Worm (Caenorhabditis elegans) whole organism, L3 larva: ENCODE data around the gene dcr-1.

Source experiments
- R02D3.7 ChIP-seq: fragments of 150-350 bp; optimal IDR thresholded peaks from 2 replicates; lab custom pipeline; 2014; ENCODE audit warnings: missing biosample characterization, missing genetic modification characterization
- ZK546.5 ChIP-seq: sonication (generic microtip); optimal IDR thresholded peaks from 2 replicates; lab custom pipeline; 2017; ENCODE audit warnings: missing biosample characterization, missing genetic modification characterization
- aly-2 ChIP-seq: fragments of 150-350 bp; optimal IDR thresholded peaks from 2 replicates; lab custom pipeline; 2014; ENCODE audit warnings: missing biosample characterization, missing genetic modification characterization
- ceh-16 ChIP-seq: sonication (generic microtip); optimal IDR thresholded peaks from 2 replicates; lab custom pipeline; 2017; ENCODE audit warnings: missing biosample characterization, missing genetic modification characterization
- ceh-9 ChIP-seq: sonication (generic microtip); optimal IDR thresholded peaks from 2 replicates; lab custom pipeline; 2018; ENCODE audit warnings: missing biosample characterization, missing genetic modification characterization
- daf-12 ChIP-seq: fragments of 150-350 bp; optimal IDR thresholded peaks from 2 replicates; lab custom pipeline; 2014; ENCODE audit warnings: missing biosample characterization, missing genetic modification reagents, missing genetic modification characterization
- egl-27 ChIP-seq: sonication (generic microtip); optimal IDR thresholded peaks from 4 replicates; lab custom pipeline; 2017; ENCODE audit warnings: missing biosample characterization, missing genetic modification reagents, missing genetic modification characterization
- egl-5 ChIP-seq: fragments of 150-350 bp; optimal IDR thresholded peaks from 2 replicates; lab custom pipeline; 2017; ENCODE audit warnings: missing biosample characterization, missing genetic modification reagents, missing genetic modification characterization, inconsistent platforms
- elt-1 ChIP-seq: fragments of 150-350 bp; optimal IDR thresholded peaks from 2 replicates; lab custom pipeline; 2014; ENCODE audit warnings: missing biosample characterization, missing genetic modification characterization
- elt-2 ChIP-seq: sonication (generic microtip); optimal IDR thresholded peaks from 2 replicates; lab custom pipeline; 2016; ENCODE audit warnings: missing genetic modification reagents, mild to moderate bottlenecking, missing genetic modification characterization, missing compliant biosample characterization
- elt-3 ChIP-seq, 3 experiments: fragments of 150-350 bp in 1 of 3; sonication (generic microtip) in 2 of 3; optimal IDR thresholded peaks; 2 replicates in 2 of 3; 4 replicates in 1 of 3; lab custom pipeline; 2014 to 2017; ENCODE audit warnings: missing biosample characterization in 3 of 3, missing genetic modification characterization in 3 of 3
- eor-1 ChIP-seq, 2 experiments: fragments of 150-350 bp; optimal IDR thresholded peaks; 2 replicates each; lab custom pipeline; 2014 to 2018; ENCODE audit warnings: missing biosample characterization in 2 of 2, missing genetic modification characterization in 2 of 2
- fkh-10 ChIP-seq: sonication (generic microtip); optimal IDR thresholded peaks from 2 replicates; lab custom pipeline; 2017; ENCODE audit warnings: missing biosample characterization, missing genetic modification reagents, missing genetic modification characterization
- fkh-2 ChIP-seq: fragments of 150-350 bp; optimal IDR thresholded peaks from 2 replicates; lab custom pipeline; 2014; ENCODE audit warnings: missing biosample characterization, missing genetic modification reagents, missing genetic modification characterization
- fos-1 ChIP-seq: fragments of 150-350 bp; optimal IDR thresholded peaks from 2 replicates; lab custom pipeline; 2014; ENCODE audit warnings: missing biosample characterization, missing genetic modification characterization
- hmg-11 ChIP-seq: sonication (generic microtip); optimal IDR thresholded peaks from 2 replicates; lab custom pipeline; 2016; ENCODE audit warnings: missing genetic modification characterization, missing compliant biosample characterization
- lin-39 ChIP-seq: fragments of 150-350 bp; optimal IDR thresholded peaks from 2 replicates; lab custom pipeline; 2018; ENCODE audit warnings: missing biosample characterization, missing genetic modification reagents, missing genetic modification characterization
- lsy-12 ChIP-seq: sonication (generic microtip); optimal IDR thresholded peaks from 2 replicates; lab custom pipeline; 2016; ENCODE audit warnings: mild to moderate bottlenecking, missing genetic modification characterization, missing compliant biosample characterization
- mdl-1 ChIP-seq: fragments of 150-350 bp; optimal IDR thresholded peaks from 2 replicates; lab custom pipeline; 2014; ENCODE audit warnings: missing biosample characterization, missing genetic modification characterization
- nfya-1 ChIP-seq: sonication (generic microtip); optimal IDR thresholded peaks from 2 replicates; lab custom pipeline; 2017; ENCODE audit warnings: missing genetic modification characterization, mild to moderate bottlenecking, missing compliant biosample characterization, antibody characterized with exemption, moderate library complexity; ENCODE audit not compliant: insufficient read depth
- nhr-23 ChIP-seq: fragments of 150-350 bp; optimal IDR thresholded peaks from 2 replicates; lab custom pipeline; 2014; ENCODE audit warnings: missing biosample characterization, missing genetic modification reagents, missing genetic modification characterization
- nhr-237 ChIP-seq: fragments of 150-350 bp; optimal IDR thresholded peaks from 2 replicates; lab custom pipeline; 2014; ENCODE audit warnings: missing biosample characterization, missing genetic modification characterization
- nhr-25 ChIP-seq: sonication (generic microtip); optimal IDR thresholded peaks from 2 replicates; lab custom pipeline; 2017; ENCODE audit warnings: missing biosample characterization, missing genetic modification characterization
- nhr-28 ChIP-seq: fragments of 150-350 bp; optimal IDR thresholded peaks from 2 replicates; lab custom pipeline; 2014; ENCODE audit warnings: missing biosample characterization, missing genetic modification characterization
- nhr-43 ChIP-seq: sonication (generic microtip); optimal IDR thresholded peaks from 2 replicates; lab custom pipeline; 2016; ENCODE audit warnings: mild to moderate bottlenecking, missing genetic modification characterization, missing compliant biosample characterization; ENCODE audit not compliant: poor library complexity, severe bottlenecking
- nhr-67 ChIP-seq: fragments of 150-350 bp; optimal IDR thresholded peaks from 2 replicates; lab custom pipeline; 2014; ENCODE audit warnings: missing biosample characterization, missing genetic modification characterization
- nhr-77 ChIP-seq: fragments of 150-350 bp; optimal IDR thresholded peaks from 2 replicates; lab custom pipeline; 2014; ENCODE audit warnings: missing biosample characterization, missing genetic modification characterization
- pqm-1 ChIP-seq: fragments of 150-350 bp; optimal IDR thresholded peaks from 2 replicates; lab custom pipeline; 2017; ENCODE audit warnings: missing biosample characterization, missing genetic modification characterization, inconsistent platforms
- sea-2 ChIP-seq: fragments of 150-350 bp; sonication (generic microtip); optimal IDR thresholded peaks from 4 replicates; lab custom pipeline; 2014; ENCODE audit warnings: missing biosample characterization, missing genetic modification reagents, missing genetic modification characterization
- skn-1 ChIP-seq: fragments of 150-350 bp; optimal IDR thresholded peaks from 2 replicates; lab custom pipeline; 2014; ENCODE audit warnings: missing biosample characterization, missing genetic modification characterization
- snpc-4 ChIP-seq: fragments of 150-350 bp; optimal IDR thresholded peaks from 2 replicates; lab custom pipeline; 2014; ENCODE audit warnings: missing biosample characterization, missing genetic modification characterization
- unc-39 ChIP-seq: sonication (generic microtip); optimal IDR thresholded peaks from 4 replicates; lab custom pipeline; 2017; ENCODE audit warnings: missing biosample characterization, missing genetic modification characterization

Gene dcr-1

DNA sequence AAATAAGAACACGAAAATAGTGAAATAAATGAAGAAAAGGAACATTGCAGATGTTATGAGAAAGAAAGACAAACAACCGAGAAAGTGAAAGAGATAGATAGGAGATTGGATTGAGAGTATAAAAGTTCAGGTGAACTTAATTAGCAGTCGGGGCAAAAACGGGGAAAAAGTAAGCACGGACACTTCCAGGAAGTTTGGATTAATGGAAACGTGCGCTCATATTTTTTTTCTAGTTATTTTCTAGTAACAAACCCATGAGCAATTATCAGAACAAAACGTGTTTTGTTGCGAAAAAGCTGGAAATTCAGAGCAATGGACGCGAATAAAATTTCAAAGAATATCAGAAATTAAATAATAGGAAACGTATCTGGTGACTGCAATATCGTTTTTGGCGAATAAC, 41.8 kb upstream of the dcr-1 start:
- TF ChIP-seq lin-39 (tag; lab: Kevin White, UChicago): no peak
- no peak for TF ChIP-seq fkh-2 (tag; lab: Kevin White, UChicago)
- no peak for TF ChIP-seq nhr-67

DNA sequence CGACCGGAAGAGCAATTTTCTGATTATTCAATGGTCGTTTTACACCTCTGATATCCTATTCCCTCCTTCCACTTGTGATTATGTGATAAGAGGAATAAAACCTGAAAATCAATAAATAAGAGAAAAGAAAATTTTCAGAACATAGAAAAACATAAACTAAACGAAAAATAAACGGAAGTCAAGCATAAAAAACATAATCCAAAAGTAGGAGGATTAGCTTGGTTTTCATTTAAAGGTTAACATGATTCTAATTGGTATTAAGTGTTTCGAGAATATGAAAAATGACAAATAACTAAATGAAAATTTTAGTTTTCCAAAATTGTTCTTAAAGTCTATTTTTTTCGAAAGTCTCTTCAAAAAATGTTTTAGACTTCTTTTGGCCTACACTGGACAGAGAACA, 41.1 kb upstream of the dcr-1 start, which contains the start of gene gei-8:
Gene gei-8 (minus strand): TSS at position 101 of the 400 bp plus-strand sequence.
- no peak for TF ChIP-seq nhr-237 (tag; lab: Kevin White, UChicago)
- no peak for TF ChIP-seq daf-12 (tag; lab: Kevin White, UChicago)
- no peak for TF ChIP-seq ceh-9 (tag; lab: Kevin White, UChicago)
- TF ChIP-seq pqm-1 (tag; lab: Kevin White, UChicago): no peak
- TF ChIP-seq hmg-11: no peak
- no peak for TF ChIP-seq R02D3.7 (tag; lab: Kevin White, UChicago)
- TF ChIP-seq sea-2 (GFP tag; lab: Kevin White, UChicago): no peak
- TF ChIP-seq fkh-10: no peak
- no peak for TF ChIP-seq snpc-4 (tag; lab: Kevin White, UChicago)
- TF ChIP-seq nhr-23 (tag; lab: Kevin White, UChicago): no peak
- no peak for TF ChIP-seq unc-39 (tag; lab: Kevin White, UChicago)
- TF ChIP-seq fkh-2 (tag; lab: Kevin White, UChicago): no peak
- no peak for TF ChIP-seq nhr-28 (tag; lab: Kevin White, UChicago)
- TF ChIP-seq egl-5 (tag; lab: Kevin White, UChicago): no peak
- no peak for TF ChIP-seq elt-2 (tag; lab: Kevin White, UChicago)
- TF ChIP-seq elt-1: no peak

DNA sequence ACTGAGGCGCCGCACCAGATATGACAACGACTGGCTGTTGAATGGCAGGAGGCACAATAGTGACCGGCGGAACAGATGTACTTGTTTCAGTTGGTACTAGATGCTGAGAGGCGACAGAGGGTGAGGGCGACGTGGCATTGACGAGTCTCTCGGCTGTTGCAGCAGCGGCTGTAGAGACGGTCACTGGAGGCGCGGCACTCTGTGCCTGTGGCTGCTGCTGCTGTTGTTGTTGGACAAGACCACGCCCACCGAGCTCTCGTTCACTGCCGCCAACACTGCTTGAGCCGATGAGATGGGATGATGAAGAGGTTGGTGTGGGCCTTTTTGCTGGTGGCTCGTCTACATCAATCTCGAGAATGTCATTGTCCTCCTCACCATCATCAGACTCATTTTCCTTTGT, 37.1 kb upstream of the dcr-1 start:
- no peak for TF ChIP-seq nhr-237 (tag; lab: Kevin White, UChicago)
- TF ChIP-seq hmg-11: no peak
- TF ChIP-seq nhr-25 (tag; lab: Kevin White, UChicago): no peak
- no peak for TF ChIP-seq ceh-9 (tag; lab: Kevin White, UChicago)
- TF ChIP-seq lsy-12 (tag; lab: Kevin White, UChicago): no peak
- TF ChIP-seq eor-1 (tag; optimal IDR thresholded peaks at IDR 0.05; lab: Kevin White, UChicago): no peak
- TF ChIP-seq ZK546.5 (tag; lab: Kevin White, UChicago): no peak
- TF ChIP-seq nfya-1 (tag; lab: Kevin White, UChicago): no peak
- no peak for TF ChIP-seq aly-2 (tag; lab: Kevin White, UChicago)
- no peak for TF ChIP-seq elt-2 (tag; lab: Kevin White, UChicago)
- TF ChIP-seq egl-27 (tag; lab: Kevin White, UChicago): no peak

DNA sequence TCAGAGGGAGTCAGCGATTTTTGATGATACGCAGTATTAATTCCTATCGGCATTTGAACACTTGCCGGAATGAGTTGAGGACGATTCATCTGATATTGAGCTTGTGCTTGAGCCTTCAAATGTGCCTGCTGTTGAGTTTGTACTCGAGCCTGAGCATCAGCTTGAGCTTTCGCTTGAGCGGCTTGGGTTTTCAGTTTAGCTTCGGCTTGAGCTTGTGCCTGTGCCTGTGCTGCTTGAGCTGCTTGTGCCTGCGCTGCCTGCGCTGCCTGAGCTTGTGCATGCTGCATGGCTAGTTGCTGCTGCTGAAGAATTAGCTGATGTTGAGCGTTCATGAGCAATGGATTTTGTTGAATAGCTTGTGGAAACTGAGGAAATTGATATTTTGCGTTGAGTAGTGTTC, 35.8 kb upstream of the dcr-1 start:
- TF ChIP-seq daf-12 (tag; lab: Kevin White, UChicago) (no peak), aly-2 (tag; lab: Kevin White, UChicago) (no peak), fkh-2 (tag; lab: Kevin White, UChicago) (no peak), unc-39 (tag; lab: Kevin White, UChicago) (no peak), fos-1 (tag; lab: Kevin White, UChicago) (no peak), skn-1 (tag; lab: Kevin White, UChicago) (no peak), mdl-1 (tag; lab: Kevin White, UChicago) (no peak), elt-1 (no peak), pqm-1 (tag; lab: Kevin White, UChicago) (no peak), ZK546.5 (tag; lab: Kevin White, UChicago) (no peak), nhr-237 (tag; lab: Kevin White, UChicago) (no peak), nhr-25 (tag; lab: Kevin White, UChicago) (no peak), nhr-77 (tag; lab: Kevin White, UChicago) (no peak), ceh-16 (tag; lab: Kevin White, UChicago) (no peak)

DNA sequence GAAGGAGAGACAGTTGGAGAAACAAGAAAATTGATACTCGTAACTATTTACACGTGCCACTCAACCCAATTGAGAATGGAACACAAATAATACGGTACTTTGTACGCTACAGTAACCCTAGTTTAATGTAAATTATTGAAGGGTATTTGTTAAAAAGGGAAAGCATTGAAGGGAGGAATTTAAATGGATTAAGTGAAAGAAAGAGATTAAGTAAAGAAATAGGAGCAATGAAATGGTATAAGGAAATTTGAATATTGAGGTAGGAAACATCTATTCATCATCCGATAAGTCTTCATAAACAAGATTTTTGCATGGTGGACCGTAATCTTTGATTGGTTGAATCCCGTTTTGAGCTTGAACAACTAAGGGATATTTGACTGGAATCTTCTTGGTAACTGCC, 31.3 kb upstream of the dcr-1 start:
- no peak for TF ChIP-seq elt-3 (tag; optimal IDR thresholded peaks at IDR 0.05; lab: Kevin White, UChicago)
- peak; percentile 36 for TF ChIP-seq nhr-43 (tag; lab: Kevin White, UChicago)
